Worm (Caenorhabditis elegans) whole organism, late embryonic: ENCODE results near the gene srg-17.

Experiments used
- C38D4.7 ChIP-seq: fragments of 200-800 bp; sonication (Bioruptor generic); optimal IDR thresholded peaks from 2 replicates; lab custom pipeline; 2018; ENCODE audit warnings: mild to moderate bottlenecking, missing genetic modification characterization, moderate library complexity, missing compliant biosample characterization
- F13H6.1 ChIP-seq: sonication (generic microtip); optimal IDR thresholded peaks from 2 replicates; lab custom pipeline; 2016; ENCODE audit warnings: missing genetic modification characterization, missing compliant biosample characterization
- K02D7.2 ChIP-seq: sonication (generic microtip); optimal IDR thresholded peaks from 2 replicates; lab custom pipeline; 2017; ENCODE audit warnings: mild to moderate bottlenecking, missing genetic modification characterization, missing compliant biosample characterization
- T23F11.4 ChIP-seq: fragments of 200-800 bp; sonication (Bioruptor generic); optimal IDR thresholded peaks from 2 replicates; lab custom pipeline; 2018; ENCODE audit warnings: mild to moderate bottlenecking, missing genetic modification characterization, missing compliant biosample characterization
- Y22D7AL.16 ChIP-seq: sonication (generic microtip); optimal IDR thresholded peaks from 2 replicates; lab custom pipeline; 2016; ENCODE audit warnings: missing genetic modification characterization, missing compliant biosample characterization
- ahr-1 ChIP-seq: sonication (generic microtip); optimal IDR thresholded peaks from 2 replicates; lab custom pipeline; 2016; ENCODE audit warnings: missing genetic modification characterization, missing compliant biosample characterization
- ama-1 ChIP-seq: fragments of 150-350 bp; optimal IDR thresholded peaks from 2 replicates; lab custom pipeline; 2014
- ceh-18 ChIP-seq: sonication (generic microtip); optimal IDR thresholded peaks from 2 replicates; lab custom pipeline; 2016; ENCODE audit warnings: missing genetic modification characterization, missing compliant biosample characterization
- ceh-2 ChIP-seq: sonication (generic microtip); optimal IDR thresholded peaks from 2 replicates; lab custom pipeline; 2016; ENCODE audit warnings: missing genotype, missing genetic modification characterization, missing compliant biosample characterization
- ceh-22 ChIP-seq: sonication (generic microtip); optimal IDR thresholded peaks from 2 replicates; lab custom pipeline; 2017; ENCODE audit warnings: missing biosample characterization, missing genetic modification characterization
- ceh-30 ChIP-seq: fragments of 150-350 bp; optimal IDR thresholded peaks from 2 replicates; lab custom pipeline; 2014; ENCODE audit warnings: missing biosample characterization, missing genetic modification characterization
- ceh-31 ChIP-seq: sonication (generic microtip); optimal IDR thresholded peaks from 2 replicates; lab custom pipeline; 2016; ENCODE audit warnings: missing genetic modification characterization, missing compliant biosample characterization
- ceh-45 ChIP-seq: fragments of 200-800 bp; sonication (Bioruptor generic); IDR thresholded peaks from 2 replicates; pipeline ENCODE4 v1.3.6; 2022; ENCODE audit warnings: missing genetic modification reagents, missing genetic modification characterization, missing compliant biosample characterization
- ceh-48 ChIP-seq: sonication (generic microtip); optimal IDR thresholded peaks from 2 replicates; lab custom pipeline; 2016; ENCODE audit warnings: missing genetic modification characterization, inconsistent platforms, missing compliant biosample characterization
- ceh-6 ChIP-seq: fragments of 200-800 bp; sonication (Bioruptor generic); optimal IDR thresholded peaks from 2 replicates; lab custom pipeline; 2018; ENCODE audit warnings: mild to moderate bottlenecking, missing genetic modification characterization, missing compliant biosample characterization
- ceh-9 ChIP-seq: sonication (generic microtip); optimal IDR thresholded peaks from 2 replicates; lab custom pipeline; 2016; ENCODE audit warnings: mild to moderate bottlenecking, missing genetic modification characterization, inconsistent platforms, missing compliant biosample characterization
- che-1 ChIP-seq: sonication (generic microtip); optimal IDR thresholded peaks from 2 replicates; lab custom pipeline; 2016; ENCODE audit warnings: mild to moderate bottlenecking, missing genetic modification characterization, missing compliant biosample characterization
- dmd-4 ChIP-seq: sonication (generic microtip); optimal IDR thresholded peaks from 2 replicates; lab custom pipeline; 2016; ENCODE audit warnings: borderline replicate concordance, missing genetic modification characterization, missing compliant biosample characterization
- dve-1 ChIP-seq: sonication (generic microtip); optimal IDR thresholded peaks from 2 replicates; lab custom pipeline; 2017; ENCODE audit warnings: antibody characterized with exemption, mild to moderate bottlenecking, missing genetic modification characterization, missing compliant biosample characterization
- elt-2 ChIP-seq: sonication (generic microtip); optimal IDR thresholded peaks from 2 replicates; lab custom pipeline; 2016; ENCODE audit warnings: missing genetic modification reagents, missing genetic modification characterization, missing compliant biosample characterization
- elt-4 ChIP-seq: sonication (generic microtip); optimal IDR thresholded peaks from 2 replicates; lab custom pipeline; 2016; ENCODE audit warnings: missing genetic modification characterization, missing compliant biosample characterization
- ets-4 ChIP-seq: sonication (generic microtip); optimal IDR thresholded peaks from 2 replicates; lab custom pipeline; 2016; ENCODE audit warnings: missing genetic modification characterization, missing compliant biosample characterization
- eyg-1 ChIP-seq: sonication (generic microtip); optimal IDR thresholded peaks from 2 replicates; lab custom pipeline; 2016; ENCODE audit warnings: missing genotype, missing genetic modification characterization, missing compliant biosample characterization
- fax-1 ChIP-seq: sonication (generic microtip); optimal IDR thresholded peaks from 2 replicates; lab custom pipeline; 2016; ENCODE audit warnings: missing genotype, missing genetic modification characterization, missing compliant biosample characterization
- gmeb-2 ChIP-seq: sonication (generic microtip); optimal IDR thresholded peaks from 2 replicates; lab custom pipeline; 2016; ENCODE audit warnings: missing genetic modification characterization, inconsistent platforms, missing compliant biosample characterization
- hlh-13 ChIP-seq: fragments of 200-800 bp; sonication (Bioruptor generic); optimal IDR thresholded peaks from 2 replicates; lab custom pipeline; 2018; ENCODE audit warnings: mild to moderate bottlenecking, missing genetic modification characterization, missing compliant biosample characterization
- hlh-30 ChIP-seq: sonication (generic microtip); optimal IDR thresholded peaks from 2 replicates; lab custom pipeline; 2017; ENCODE audit warnings: antibody characterized with exemption, missing genetic modification characterization, missing compliant biosample characterization; ENCODE audit not compliant: insufficient read depth
- lin-11 ChIP-seq: fragments of 200-800 bp; sonication (Bioruptor generic); optimal IDR thresholded peaks from 2 replicates; lab custom pipeline; 2018; ENCODE audit warnings: mild to moderate bottlenecking, missing genetic modification characterization, missing compliant biosample characterization
- madf-2 ChIP-seq: sonication (generic microtip); optimal IDR thresholded peaks from 2 replicates; lab custom pipeline; 2017; ENCODE audit warnings: missing genetic modification characterization, missing compliant biosample characterization
- nfya-1 ChIP-seq: sonication (generic microtip); optimal IDR thresholded peaks from 2 replicates; lab custom pipeline; 2017; ENCODE audit warnings: missing genetic modification characterization, mild to moderate bottlenecking, missing compliant biosample characterization, antibody characterized with exemption, moderate library complexity
- nhr-232 ChIP-seq: sonication (generic microtip); optimal IDR thresholded peaks from 2 replicates; lab custom pipeline; 2016; ENCODE audit warnings: missing genetic modification characterization, missing compliant biosample characterization
- npax-4 ChIP-seq: sonication (generic microtip); optimal IDR thresholded peaks from 2 replicates; lab custom pipeline; 2016; ENCODE audit warnings: missing genetic modification characterization, missing compliant biosample characterization
- odd-2 ChIP-seq: sonication (generic microtip); optimal IDR thresholded peaks from 2 replicates; lab custom pipeline; 2017; ENCODE audit warnings: antibody characterized with exemption, mild to moderate bottlenecking, missing genetic modification characterization, missing compliant biosample characterization
- pat-9 ChIP-seq: fragments of 200-800 bp; sonication (Bioruptor generic); optimal IDR thresholded peaks from 2 replicates; lab custom pipeline; 2018; ENCODE audit warnings: mild to moderate bottlenecking, missing genetic modification characterization, moderate library complexity, missing compliant biosample characterization
- pax-1 ChIP-seq: fragments of 150-350 bp; optimal IDR thresholded peaks from 2 replicates; lab custom pipeline; 2014; ENCODE audit warnings: missing biosample characterization, missing genetic modification characterization
- pha-2 ChIP-seq: sonication (generic microtip); optimal IDR thresholded peaks from 2 replicates; lab custom pipeline; 2017; ENCODE audit warnings: mild to moderate bottlenecking, missing genetic modification characterization, missing compliant biosample characterization
- pqm-1 ChIP-seq: sonication (generic microtip); optimal IDR thresholded peaks from 2 replicates; lab custom pipeline; 2016; ENCODE audit warnings: missing genetic modification characterization, missing compliant biosample characterization
- pros-1 ChIP-seq: fragments of 150-350 bp; optimal IDR thresholded peaks from 2 replicates; lab custom pipeline; 2014; ENCODE audit warnings: missing biosample characterization, missing genetic modification reagents, missing genetic modification characterization
- ref-2 ChIP-seq: sonication (generic microtip); optimal IDR thresholded peaks from 2 replicates; lab custom pipeline; 2016; ENCODE audit warnings: missing genetic modification characterization, missing compliant biosample characterization
- rnt-1 ChIP-seq: sonication (generic microtip); optimal IDR thresholded peaks from 2 replicates; lab custom pipeline; 2016; ENCODE audit warnings: missing genetic modification characterization, missing compliant biosample characterization
- sdc-2 ChIP-seq: sonication (generic microtip); optimal IDR thresholded peaks from 2 replicates; lab custom pipeline; 2016; ENCODE audit warnings: missing genotype, missing genetic modification characterization, missing compliant biosample characterization
- tbx-2 ChIP-seq: sonication (generic microtip); optimal IDR thresholded peaks from 2 replicates; lab custom pipeline; 2016; ENCODE audit warnings: missing genetic modification characterization, missing compliant biosample characterization
- tbx-7 ChIP-seq: sonication (generic microtip); optimal IDR thresholded peaks from 2 replicates; lab custom pipeline; 2016; ENCODE audit warnings: missing genotype, missing genetic modification characterization, missing compliant biosample characterization
- ttx-3 ChIP-seq: sonication (generic microtip); optimal IDR thresholded peaks from 2 replicates; lab custom pipeline; 2016; ENCODE audit warnings: missing genetic modification reagents, missing genetic modification characterization, missing compliant biosample characterization
- unc-3 ChIP-seq, 2 experiments: fragments of 200-800 bp in 1 of 2; sonication (Bioruptor generic) in 1 of 2; sonication (generic microtip) in 1 of 2; conservative IDR thresholded peaks in 1 of 2; optimal IDR thresholded peaks in 1 of 2; 2 replicates each; pipeline versions ENCODE4 v1.3.6 to Lab custom; 2016 to 2022; ENCODE audit warnings: missing compliant biosample characterization in 2 of 2, missing genetic modification characterization in 2 of 2, missing genetic modification reagents in 1 of 2
- unc-42 ChIP-seq: sonication (generic microtip); optimal IDR thresholded peaks from 2 replicates; lab custom pipeline; 2016; ENCODE audit warnings: missing genotype, missing genetic modification characterization, missing compliant biosample characterization
- zip-5 ChIP-seq: sonication (generic microtip); optimal IDR thresholded peaks from 2 replicates; lab custom pipeline; 2016; ENCODE audit warnings: missing genetic modification characterization, missing compliant biosample characterization

The srg-17 gene

ce11 chrII:12491936-12492335 lies 18.4 kb downstream of the srg-17 start, which contains the start of gene srz-6:
Gene srz-6, plus strand, starts transcription at chrII:12492236.
- TF ChIP-seq che-1 (tag; lab: Kevin White, UChicago) (no peak), pros-1 (tag; lab: Kevin White, UChicago) (no peak), hlh-13 (GFP tag; lab: Kevin White, UChicago) (no peak), rnt-1 (tag; lab: Kevin White, UChicago) (no peak), pha-2 (tag; lab: Kevin White, UChicago) (no peak), dve-1 (tag; lab: Kevin White, UChicago) (no peak), ceh-6 (GFP tag; lab: Kevin White, UChicago) (no peak), nhr-232 (tag; lab: Kevin White, UChicago) (no peak), ceh-45 (GFP tag; lab: Robert Waterston, UW) (no peak), C38D4.7 (GFP tag; lab: Kevin White, UChicago) (no peak), ceh-48 (tag; lab: Kevin White, UChicago) (no peak), ref-2 (tag; lab: Kevin White, UChicago) (no peak), nfya-1 (tag; lab: Kevin White, UChicago) (no peak), ceh-2 (tag; lab: Kevin White, UChicago) (no peak), ceh-9 (tag; lab: Kevin White, UChicago) (no peak), Y22D7AL.16 (tag; lab: Kevin White, UChicago) (no peak), pat-9 (tag; lab: Kevin White, UChicago) (no peak), ceh-30 (tag; lab: Kevin White, UChicago) (no peak), tbx-2 (tag; lab: Kevin White, UChicago) (no peak), ttx-3 (tag; lab: Kevin White, UChicago) (no peak)

ce11 chrII:12494067-12494477 lies 20.6 kb downstream of the srg-17 start:
- no peak for TF ChIP-seq gmeb-2 (tag; lab: Kevin White, UChicago)
- no peak for TF ChIP-seq ceh-31
- no peak for TF ChIP-seq tbx-7
- no peak for TF ChIP-seq ahr-1 (tag; lab: Kevin White, UChicago)
- no peak for TF ChIP-seq T23F11.4 (GFP tag; lab: Kevin White, UChicago)
- no peak for TF ChIP-seq madf-2
- no peak for TF ChIP-seq ceh-45 (GFP tag; lab: Robert Waterston, UW)
- no peak for TF ChIP-seq Y22D7AL.16 (tag; lab: Kevin White, UChicago)
- no peak for TF ChIP-seq ceh-22 (tag; lab: Kevin White, UChicago)
- no peak for TF ChIP-seq lin-11 (tag; lab: Kevin White, UChicago)

- TF ChIP-seq ref-2 (tag; lab: Kevin White, UChicago) (peak; percentile 89), elt-2 (tag; lab: Kevin White, UChicago) (peak; percentile 96), eyg-1 (peak; percentile 68), pax-1 (tag; lab: Kevin White, UChicago) (no peak), elt-4 (tag; lab: Kevin White, UChicago) (no peak), dve-1 (tag; lab: Kevin White, UChicago) (peak; percentile 81), pat-9 (tag; lab: Kevin White, UChicago) (peak; percentile 94), F13H6.1 (peak; percentile 85), K02D7.2 (tag; lab: Kevin White, UChicago) (peak; percentile 95), dmd-4 (tag; lab: Kevin White, UChicago) (peak; percentile 94), hlh-30 (tag; lab: Kevin White, UChicago) (peak; percentile 46), sdc-2 (peak; percentile 89), ceh-31 (peak; percentile 86), unc-3 (GFP tag; conservative IDR thresholded peaks at IDR 0.05; lab: Robert Waterston, UW) (peak; percentile 94), unc-3 (tag; optimal IDR thresholded peaks at IDR 0.05; lab: Kevin White, UChicago) (peak; percentile 94), odd-2 (tag; lab: Kevin White, UChicago) (peak; percentile 79), ceh-9 (tag; lab: Kevin White, UChicago) (peak; percentile 93), ceh-18 (tag; lab: Kevin White, UChicago) (peak; percentile 86), gmeb-2 (tag; lab: Kevin White, UChicago) (peak; percentile 98), madf-2 (peak; percentile 93), unc-42 (tag; lab: Kevin White, UChicago) (peak; percentile 84), fax-1 (tag; lab: Kevin White, UChicago) (peak; percentile 88), ama-1 (no peak), tbx-7 (peak; percentile 43), zip-5 (tag; lab: Kevin White, UChicago) (peak; percentile 83), pqm-1 (peak; percentile 86), pros-1 (tag; lab: Kevin White, UChicago) (no peak), pha-2 (tag; lab: Kevin White, UChicago) (peak; percentile 94), npax-4 (peak; percentile 88), ets-4 (peak; percentile 78)
These were observed 21.1 kb downstream of the srg-17 start, which contains the start of gene col-85 for ce11 chrII:12494556-12495131. Gene col-85, minus strand, starts transcription at chrII:12495095.
